Fruit fly (Drosophila melanogaster): ENCODE results near the gene Lint-O.

Lint-O gene

DNA sequence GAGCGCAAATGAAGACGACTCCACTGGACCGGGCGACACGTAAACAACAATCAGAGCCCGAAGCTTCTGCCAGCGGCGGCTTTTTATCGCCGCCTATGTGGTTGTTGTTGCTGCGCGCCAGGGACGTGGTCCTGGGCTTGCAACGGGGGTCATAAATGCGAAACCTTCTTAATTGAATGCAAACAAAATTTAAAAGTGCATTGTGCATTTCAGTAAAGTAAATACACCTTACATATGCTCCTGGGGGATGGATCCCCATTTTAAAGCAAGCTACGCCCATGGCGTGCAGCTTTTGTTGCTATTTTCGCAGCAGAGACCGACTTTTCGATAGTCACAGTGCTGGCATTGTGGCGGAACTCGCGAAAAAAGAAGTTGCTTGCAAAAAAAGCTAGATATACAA lies 5.2 kb downstream of the Lint-O start, which contains the start of gene Ugalt (continued):
- TF ChIP-seq dac (GFP tag; optimal IDR thresholded peaks at IDR 0.05) (peak; percentile 100), ss (GFP tag; optimal IDR thresholded peaks at IDR 0.05) (peak; percentile 100), CG34406 (GFP tag; optimal IDR thresholded peaks at IDR 0.05) (peak; percentile 100), topi (GFP tag; optimal IDR thresholded peaks at IDR 0.05) (peak; percentile 100), Hr4 (GFP tag; optimal IDR thresholded peaks at IDR 0.05) (peak; percentile 100), OdsH (GFP tag; optimal IDR thresholded peaks at IDR 0.05) (peak; percentile 100), Lpt (GFP tag; optimal IDR thresholded peaks at IDR 0.05) (peak; percentile 100), Eip75B (GFP tag; optimal IDR thresholded peaks at IDR 0.05) (peak; percentile 100), CG8632 (GFP tag; optimal IDR thresholded peaks at IDR 0.05) (peak; percentile 100), Blimp-1 (GFP tag; optimal IDR thresholded peaks at IDR 0.05) (peak; percentile 100), net (GFP tag; optimal IDR thresholded peaks at IDR 0.05) (peak; percentile 100), CG8119 (GFP tag; IDR thresholded peaks at IDR 0.05) (peak; percentile 100), Smox (GFP tag; optimal IDR thresholded peaks at IDR 0.05) (peak; percentile 100), CG6808 (GFP tag; optimal IDR thresholded peaks at IDR 0.05) (peak; percentile 100), spab (GFP tag; optimal IDR thresholded peaks at IDR 0.05) (peak; percentile 100), Sox102F (GFP tag; optimal IDR thresholded peaks at IDR 0.05) (peak; percentile 100), acj6 (GFP tag; optimal IDR thresholded peaks at IDR 0.05) (peak; percentile 100), achi (GFP tag; optimal IDR thresholded peaks at IDR 0.05) (peak; percentile 100), vri (GFP tag; optimal IDR thresholded peaks at IDR 0.05) (peak; percentile 100), esn (GFP tag; optimal IDR thresholded peaks at IDR 0.05) (peak; percentile 100), CG11902 (GFP tag; optimal IDR thresholded peaks at IDR 0.05) (peak; percentile 100), salr (GFP tag; optimal IDR thresholded peaks at IDR 0.05) (peak; percentile 100), Hr39 (GFP tag; optimal IDR thresholded peaks at IDR 0.05) (peak; percentile 100), CG16779 (tag; optimal IDR thresholded peaks at IDR 0.05) (peak; percentile 100), svp (GFP tag) (peak; percentile 100), CG8319 (GFP tag; optimal IDR thresholded peaks at IDR 0.05) (peak; percentile 100), Ets21C (GFP tag; optimal IDR thresholded peaks at IDR 0.05) (peak; percentile 100), CG10669 (GFP tag; optimal IDR thresholded peaks at IDR 0.05) (peak; percentile 100), CG3032 (tag; optimal IDR thresholded peaks at IDR 0.05) (peak; percentile 100), Hr38 (GFP tag; optimal IDR thresholded peaks at IDR 0.05) (peak; percentile 100)

DNA sequence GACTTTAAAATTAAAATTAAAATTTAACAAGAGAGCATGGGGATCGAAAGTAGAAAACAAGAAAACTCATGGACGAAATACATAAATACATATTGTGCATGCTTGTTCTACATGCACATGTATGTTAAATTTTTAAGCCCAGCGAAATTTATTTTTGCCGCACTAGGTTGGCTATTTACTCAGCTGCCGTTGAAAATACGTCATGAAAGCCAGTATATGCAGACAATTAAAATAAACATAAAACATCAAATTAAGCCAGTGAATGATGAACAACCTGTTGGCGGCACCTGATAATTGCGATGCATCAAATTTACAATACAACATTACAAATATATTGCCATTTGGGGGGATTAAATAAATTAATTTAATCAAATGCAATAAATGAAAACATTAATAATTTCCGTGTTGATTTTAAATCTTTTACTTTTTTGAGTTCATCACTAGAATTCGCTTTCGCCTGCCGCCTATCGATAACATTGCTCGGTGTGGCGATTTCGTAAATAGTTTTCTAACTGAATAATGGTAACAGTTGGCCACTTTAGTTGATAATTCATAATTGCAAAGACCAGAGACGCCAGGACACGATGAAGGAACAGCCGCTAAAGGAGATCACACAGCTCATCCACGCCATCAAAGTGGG lies 5.8 kb downstream of the Lint-O start, which contains the start of gene eIF2Bbeta:
TSS of gene eIF2Bbeta (plus strand) at position 438 of the 640 bp plus-strand sequence.
- no peak for TF ChIP-seq lz (GFP tag; optimal IDR thresholded peaks at IDR 0.05)
- TF ChIP-seq CG31627 (GFP tag; optimal IDR thresholded peaks at IDR 0.05): peak; percentile 1

DNA sequence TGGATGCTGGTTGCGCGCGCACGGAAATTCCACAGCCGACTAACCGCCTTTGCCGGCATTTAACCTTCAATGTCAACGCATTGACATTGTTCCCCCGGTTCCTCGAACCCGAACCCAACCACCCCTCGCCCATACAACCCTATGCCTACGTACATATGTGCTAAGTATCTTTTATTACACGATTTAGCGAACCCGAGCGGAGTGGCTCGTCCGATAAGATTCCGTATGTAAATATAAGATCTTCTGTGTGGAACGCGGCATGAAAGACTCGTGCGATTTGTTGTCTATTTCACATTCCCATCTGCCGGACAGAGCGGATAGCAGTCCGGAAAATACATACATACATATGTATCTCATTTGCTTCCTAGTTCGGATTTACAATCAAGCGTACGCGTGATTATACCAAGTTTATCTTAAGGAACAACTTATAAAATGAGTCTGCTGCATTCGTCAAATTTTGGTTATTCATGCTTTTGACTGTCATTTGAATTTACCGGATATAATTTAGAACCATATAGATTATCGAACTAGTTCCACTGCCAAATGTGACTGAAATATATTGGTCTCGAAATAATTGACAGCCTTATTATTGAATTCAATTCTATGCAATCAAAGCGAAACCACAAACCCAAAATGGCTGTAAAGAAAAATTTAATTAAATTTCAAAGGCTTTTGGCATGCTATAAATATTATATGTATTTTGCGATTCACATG lies 9.0 kb downstream of the Lint-O start, which contains the start of gene CG2680:
TSS of gene CG2680 (minus strand) at position 51 of the 714 bp plus-strand sequence.
- TF ChIP-seq Hr4 (GFP tag; optimal IDR thresholded peaks at IDR 0.05) (no peak), CG31627 (GFP tag; optimal IDR thresholded peaks at IDR 0.05) (no peak), Lpt (GFP tag; optimal IDR thresholded peaks at IDR 0.05) (no peak), CG6792 (GFP tag; optimal IDR thresholded peaks at IDR 0.05) (no peak), Hr39 (GFP tag; optimal IDR thresholded peaks at IDR 0.05) (no peak), fkh (GFP tag; optimal IDR thresholded peaks at IDR 0.05) (peak; percentile 39), ss (GFP tag; optimal IDR thresholded peaks at IDR 0.05) (no peak), achi (GFP tag; optimal IDR thresholded peaks at IDR 0.05) (peak; percentile 9), Eip93F (GFP tag; optimal IDR thresholded peaks at IDR 0.05) (no peak), CG32006 (GFP tag; optimal IDR thresholded peaks at IDR 0.05) (no peak)

Measured in whole organism, prepupa.